Worm (Caenorhabditis elegans) whole organism, L4 larva: ENCODE measurements around the gene sru-25.

ENCODE experiments used
- F37D6.2 ChIP-seq: sonication (generic microtip); optimal IDR thresholded peaks from 2 replicates; lab custom pipeline; 2016; ENCODE audit warnings: mild to moderate bottlenecking, missing genetic modification characterization, missing compliant biosample characterization
- F49E8.2 ChIP-seq: sonication (generic microtip); optimal IDR thresholded peaks from 2 replicates; lab custom pipeline; 2016; ENCODE audit warnings: missing compliant biosample characterization, mild to moderate bottlenecking, missing genetic modification characterization, borderline replicate concordance
- T20F7.1 ChIP-seq: fragments of 200-800 bp; sonication (Bioruptor generic); optimal IDR thresholded peaks from 2 replicates; lab custom pipeline; 2018; ENCODE audit warnings: mild to moderate bottlenecking, missing genetic modification characterization, missing compliant biosample characterization
- ceh-32 ChIP-seq: sonication (generic microtip); optimal IDR thresholded peaks from 2 replicates; lab custom pipeline; 2016; ENCODE audit warnings: mild to moderate bottlenecking, missing genetic modification characterization, missing compliant biosample characterization; ENCODE audit not compliant: poor library complexity
- egl-43 ChIP-seq: fragments of 200-800 bp; sonication (Bioruptor generic); IDR thresholded peaks from 2 replicates; pipeline ENCODE4 v1.3.6; 2022; ENCODE audit warnings: missing genetic modification reagents, missing genetic modification characterization, missing compliant biosample characterization
- fkh-10 ChIP-seq: fragments of 150-350 bp; optimal IDR thresholded peaks from 2 replicates; lab custom pipeline; 2014; ENCODE audit warnings: missing biosample characterization, missing genetic modification reagents, missing genetic modification characterization
- lin-1 ChIP-seq: fragments of 200-800 bp; sonication (Bioruptor generic); IDR thresholded peaks from 2 replicates; pipeline ENCODE4 v1.3.6; 2022; ENCODE audit warnings: missing genetic modification reagents, missing genetic modification characterization, missing compliant biosample characterization
- lin-15B ChIP-seq: fragments of 150-350 bp; sonication (generic microtip); optimal IDR thresholded peaks from 3 replicates; lab custom pipeline; 2014; ENCODE audit warnings: missing biosample characterization, missing genetic modification characterization
- lin-39 ChIP-seq: fragments of 150-350 bp; optimal IDR thresholded peaks from 2 replicates; lab custom pipeline; 2014; ENCODE audit warnings: missing biosample characterization, missing genetic modification reagents, missing genetic modification characterization
- mep-1 ChIP-seq: fragments of 150-350 bp; sonication (generic microtip); optimal IDR thresholded peaks from 3 replicates; lab custom pipeline; 2014; ENCODE audit warnings: missing biosample characterization, missing genetic modification characterization
- nhr-48 ChIP-seq: sonication (generic microtip); optimal IDR thresholded peaks from 2 replicates; lab custom pipeline; 2016; ENCODE audit warnings: mild to moderate bottlenecking, missing genetic modification characterization, missing compliant biosample characterization

DNA sequence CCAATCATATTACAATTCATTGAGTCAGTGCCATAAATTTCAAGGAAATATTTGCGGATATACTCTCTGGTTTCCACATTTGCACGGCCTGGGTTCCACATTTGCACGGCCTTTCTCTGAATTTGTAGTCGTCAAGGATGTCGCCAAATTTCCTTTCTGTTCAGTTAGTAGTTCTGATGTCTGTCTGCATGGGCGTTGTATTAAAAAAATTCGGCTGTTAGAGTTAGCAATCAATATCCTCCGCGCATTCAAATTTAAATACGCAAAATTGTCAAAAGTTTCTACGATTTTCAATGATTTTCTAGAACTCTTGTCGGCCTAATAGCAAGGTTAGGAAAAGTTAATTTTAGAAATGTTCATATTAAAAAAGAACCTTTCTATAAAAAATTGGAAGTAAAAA is 21.8 kb upstream of the sru-25 start, which contains the start of gene srj-52:
- TF ChIP-seq F49E8.2 (tag; lab: Kevin White, UChicago) (no peak), fkh-10 (no peak), mep-1 (tag; lab: Kevin White, UChicago) (no peak), lin-1 (GFP tag; lab: Robert Waterston, UW) (no peak), nhr-48 (no peak), T20F7.1 (GFP tag; lab: Kevin White, UChicago) (no peak), ceh-32 (tag; lab: Kevin White, UChicago) (no peak), lin-15B (tag; lab: Kevin White, UChicago) (no peak), F37D6.2 (no peak), lin-39 (tag; lab: Kevin White, UChicago) (no peak), egl-43 (GFP tag; lab: Robert Waterston, UW) (no peak)
